Worm (Caenorhabditis elegans) whole organism, late embryonic: Measurements from ENCODE around the gene pir-1.

Source experiments
- C38D4.7 ChIP-seq: fragments of 200-800 bp; sonication (Bioruptor generic); optimal IDR thresholded peaks from 2 replicates; lab custom pipeline; 2018; ENCODE audit warnings: mild to moderate bottlenecking, missing genetic modification characterization, moderate library complexity, missing compliant biosample characterization
- K09A11.1 ChIP-seq: sonication (generic microtip); optimal IDR thresholded peaks from 2 replicates; lab custom pipeline; 2017; ENCODE audit warnings: antibody characterized with exemption, mild to moderate bottlenecking, missing genetic modification characterization, missing compliant biosample characterization; ENCODE audit not compliant: insufficient read depth
- T23F11.4 ChIP-seq: fragments of 200-800 bp; sonication (Bioruptor generic); optimal IDR thresholded peaks from 2 replicates; lab custom pipeline; 2018; ENCODE audit warnings: mild to moderate bottlenecking, missing genetic modification characterization, missing compliant biosample characterization
- ahr-1 ChIP-seq: sonication (generic microtip); optimal IDR thresholded peaks from 2 replicates; lab custom pipeline; 2016; ENCODE audit warnings: missing genetic modification characterization, missing compliant biosample characterization
- ama-1 ChIP-seq: fragments of 150-350 bp; optimal IDR thresholded peaks from 2 replicates; lab custom pipeline; 2014
- ceh-14 ChIP-seq: sonication (generic microtip); optimal IDR thresholded peaks from 2 replicates; lab custom pipeline; 2016; ENCODE audit warnings: missing genotype, missing genetic modification characterization, missing compliant biosample characterization
- ceh-18 ChIP-seq: sonication (generic microtip); optimal IDR thresholded peaks from 2 replicates; lab custom pipeline; 2016; ENCODE audit warnings: missing genetic modification characterization, missing compliant biosample characterization
- ceh-31 ChIP-seq: sonication (generic microtip); optimal IDR thresholded peaks from 2 replicates; lab custom pipeline; 2016; ENCODE audit warnings: missing genetic modification characterization, missing compliant biosample characterization
- ceh-34 ChIP-seq: sonication (generic microtip); optimal IDR thresholded peaks from 2 replicates; lab custom pipeline; 2016; ENCODE audit warnings: mild to moderate bottlenecking, missing genetic modification characterization, missing compliant biosample characterization
- ceh-45 ChIP-seq: fragments of 200-800 bp; sonication (Bioruptor generic); IDR thresholded peaks from 2 replicates; pipeline ENCODE4 v1.3.6; 2022; ENCODE audit warnings: missing genetic modification reagents, missing genetic modification characterization, missing compliant biosample characterization
- ceh-9 ChIP-seq: sonication (generic microtip); optimal IDR thresholded peaks from 2 replicates; lab custom pipeline; 2016; ENCODE audit warnings: mild to moderate bottlenecking, missing genetic modification characterization, inconsistent platforms, missing compliant biosample characterization
- che-1 ChIP-seq: sonication (generic microtip); optimal IDR thresholded peaks from 2 replicates; lab custom pipeline; 2016; ENCODE audit warnings: mild to moderate bottlenecking, missing genetic modification characterization, missing compliant biosample characterization
- dmd-4 ChIP-seq: sonication (generic microtip); optimal IDR thresholded peaks from 2 replicates; lab custom pipeline; 2016; ENCODE audit warnings: borderline replicate concordance, missing genetic modification characterization, missing compliant biosample characterization
- elt-2 ChIP-seq: sonication (generic microtip); optimal IDR thresholded peaks from 2 replicates; lab custom pipeline; 2016; ENCODE audit warnings: missing genetic modification reagents, missing genetic modification characterization, missing compliant biosample characterization
- ets-4 ChIP-seq: sonication (generic microtip); optimal IDR thresholded peaks from 2 replicates; lab custom pipeline; 2016; ENCODE audit warnings: missing genetic modification characterization, missing compliant biosample characterization
- eyg-1 ChIP-seq: sonication (generic microtip); optimal IDR thresholded peaks from 2 replicates; lab custom pipeline; 2016; ENCODE audit warnings: missing genotype, missing genetic modification characterization, missing compliant biosample characterization
- hlh-13 ChIP-seq: fragments of 200-800 bp; sonication (Bioruptor generic); optimal IDR thresholded peaks from 2 replicates; lab custom pipeline; 2018; ENCODE audit warnings: mild to moderate bottlenecking, missing genetic modification characterization, missing compliant biosample characterization
- hlh-15 ChIP-seq: sonication (generic microtip); optimal IDR thresholded peaks from 2 replicates; lab custom pipeline; 2016; ENCODE audit warnings: missing genetic modification characterization, missing compliant biosample characterization
- hlh-8 ChIP-seq: sonication (generic microtip); optimal IDR thresholded peaks from 2 replicates; lab custom pipeline; 2016; ENCODE audit warnings: missing genotype, missing genetic modification characterization, missing compliant biosample characterization
- lin-11 ChIP-seq: fragments of 200-800 bp; sonication (Bioruptor generic); optimal IDR thresholded peaks from 2 replicates; lab custom pipeline; 2018; ENCODE audit warnings: mild to moderate bottlenecking, missing genetic modification characterization, missing compliant biosample characterization
- nhr-232 ChIP-seq: sonication (generic microtip); optimal IDR thresholded peaks from 2 replicates; lab custom pipeline; 2016; ENCODE audit warnings: missing genetic modification characterization, missing compliant biosample characterization
- npax-4 ChIP-seq: sonication (generic microtip); optimal IDR thresholded peaks from 2 replicates; lab custom pipeline; 2016; ENCODE audit warnings: missing genetic modification characterization, missing compliant biosample characterization
- pag-3 ChIP-seq: sonication (generic microtip); optimal IDR thresholded peaks from 2 replicates; lab custom pipeline; 2016; ENCODE audit warnings: missing compliant biosample characterization, missing genetic modification characterization, borderline replicate concordance
- pax-1 ChIP-seq: fragments of 150-350 bp; optimal IDR thresholded peaks from 2 replicates; lab custom pipeline; 2014; ENCODE audit warnings: missing biosample characterization, missing genetic modification characterization
- pha-2 ChIP-seq: sonication (generic microtip); optimal IDR thresholded peaks from 2 replicates; lab custom pipeline; 2017; ENCODE audit warnings: mild to moderate bottlenecking, missing genetic modification characterization, missing compliant biosample characterization
- pha-4 ChIP-seq: fragments of 150-350 bp; optimal IDR thresholded peaks from 2 replicates; lab custom pipeline; 2018; ENCODE audit warnings: missing biosample characterization, missing genetic modification reagents, missing genetic modification characterization
- pqm-1 ChIP-seq: sonication (generic microtip); optimal IDR thresholded peaks from 2 replicates; lab custom pipeline; 2016; ENCODE audit warnings: missing genetic modification characterization, missing compliant biosample characterization
- rnt-1 ChIP-seq: sonication (generic microtip); optimal IDR thresholded peaks from 2 replicates; lab custom pipeline; 2016; ENCODE audit warnings: missing genetic modification characterization, missing compliant biosample characterization
- sdc-2 ChIP-seq: sonication (generic microtip); optimal IDR thresholded peaks from 2 replicates; lab custom pipeline; 2016; ENCODE audit warnings: missing genotype, missing genetic modification characterization, missing compliant biosample characterization
- sox-2 ChIP-seq: fragments of 200-800 bp; sonication (Bioruptor generic); IDR thresholded peaks from 2 replicates; pipeline ENCODE4 v1.3.6; 2022; ENCODE audit warnings: missing genetic modification reagents, missing genetic modification characterization, missing compliant biosample characterization
- syd-9 ChIP-seq: sonication (generic microtip); optimal IDR thresholded peaks from 2 replicates; lab custom pipeline; 2016; ENCODE audit warnings: mild to moderate bottlenecking, missing genetic modification characterization, moderate library complexity, missing compliant biosample characterization
- tbx-2 ChIP-seq: sonication (generic microtip); optimal IDR thresholded peaks from 2 replicates; lab custom pipeline; 2016; ENCODE audit warnings: missing genetic modification characterization, missing compliant biosample characterization
- ttx-3 ChIP-seq: sonication (generic microtip); optimal IDR thresholded peaks from 2 replicates; lab custom pipeline; 2016; ENCODE audit warnings: missing genetic modification reagents, missing genetic modification characterization, missing compliant biosample characterization
- unc-3 ChIP-seq, 2 experiments: fragments of 200-800 bp in 1 of 2; sonication (Bioruptor generic) in 1 of 2; sonication (generic microtip) in 1 of 2; conservative IDR thresholded peaks in 1 of 2; optimal IDR thresholded peaks in 1 of 2; 2 replicates each; pipeline versions ENCODE4 v1.3.6 to Lab custom; 2016 to 2022; ENCODE audit warnings: missing compliant biosample characterization in 2 of 2, missing genetic modification characterization in 2 of 2, missing genetic modification reagents in 1 of 2
- unc-42 ChIP-seq: sonication (generic microtip); optimal IDR thresholded peaks from 2 replicates; lab custom pipeline; 2016; ENCODE audit warnings: missing genotype, missing genetic modification characterization, missing compliant biosample characterization
- zip-5 ChIP-seq: sonication (generic microtip); optimal IDR thresholded peaks from 2 replicates; lab custom pipeline; 2016; ENCODE audit warnings: missing genetic modification characterization, missing compliant biosample characterization
- ztf-16 ChIP-seq: sonication (generic microtip); optimal IDR thresholded peaks from 2 replicates; lab custom pipeline; 2017; ENCODE audit warnings: missing genetic modification characterization, missing compliant biosample characterization

The pir-1 gene

ce11 chrII:9177080-9177479 is at the start of gene pir-1, which contains the start of gene sec-5:
Gene pir-1, plus strand, starts transcription at chrII:9177300.
Gene sec-5, minus strand, starts transcription at chrII:9177152.
- no peak for TF ChIP-seq tbx-2 (tag; lab: Kevin White, UChicago)
- no peak for TF ChIP-seq ttx-3 (tag; lab: Kevin White, UChicago)
- peak; percentile 38 for TF ChIP-seq unc-42 (tag; lab: Kevin White, UChicago)
- TF ChIP-seq sox-2 (GFP tag; lab: Robert Waterston, UW): no peak
- no peak for TF ChIP-seq C38D4.7 (GFP tag; lab: Kevin White, UChicago)

- TF ChIP-seq pqm-1 (tag; lab: Kevin White, UChicago): no peak
- TF ChIP-seq dmd-4 (tag; lab: Kevin White, UChicago): no peak
- TF ChIP-seq ttx-3 (tag; lab: Kevin White, UChicago): no peak
- no peak for TF ChIP-seq K09A11.1 (tag; lab: Kevin White, UChicago)
- no peak for TF ChIP-seq hlh-15 (tag; lab: Kevin White, UChicago)
- no peak for TF ChIP-seq che-1 (tag; lab: Kevin White, UChicago)
- no peak for TF ChIP-seq rnt-1
- no peak for TF ChIP-seq hlh-13 (GFP tag; lab: Kevin White, UChicago)
- TF ChIP-seq syd-9 (tag; lab: Kevin White, UChicago): no peak
- no peak for TF ChIP-seq eyg-1 (tag; lab: Kevin White, UChicago)
- TF ChIP-seq ets-4: no peak
- TF ChIP-seq ceh-31 (tag; lab: Kevin White, UChicago): no peak
- no peak for TF ChIP-seq hlh-8 (tag; lab: Kevin White, UChicago)
- TF ChIP-seq nhr-232 (tag; lab: Kevin White, UChicago): no peak
- TF ChIP-seq lin-11 (tag; lab: Kevin White, UChicago): no peak
- TF ChIP-seq ceh-9: no peak
- TF ChIP-seq ama-1 (lab: Kevin White, UChicago): no peak
- TF ChIP-seq ztf-16 (tag; lab: Kevin White, UChicago): no peak
These were observed 49.7 kb upstream of the pir-1 start for ce11 chrII:9127379-9127778.

ce11 chrII:9128132-9128531 is 49.0 kb upstream of the pir-1 start:
- TF ChIP-seq npax-4 (no peak), ahr-1 (no peak), ceh-45 (GFP tag; lab: Robert Waterston, UW) (no peak), ceh-34 (no peak), unc-3 (GFP tag; conservative IDR thresholded peaks at IDR 0.05; lab: Robert Waterston, UW) (no peak), unc-3 (tag; optimal IDR thresholded peaks at IDR 0.05; lab: Kevin White, UChicago) (no peak), elt-2 (tag; lab: Kevin White, UChicago) (peak; percentile 75), unc-42 (tag; lab: Kevin White, UChicago) (no peak)

ce11 chrII:9130339-9130738 is 46.8 kb upstream of the pir-1 start:
- TF ChIP-seq pax-1 (tag; lab: Kevin White, UChicago): no peak
- TF ChIP-seq pha-2: no peak
- TF ChIP-seq hlh-13 (GFP tag; lab: Kevin White, UChicago): no peak
- no peak for TF ChIP-seq ama-1 (lab: Kevin White, UChicago)
- no peak for TF ChIP-seq unc-42 (tag; lab: Kevin White, UChicago)
- TF ChIP-seq ttx-3 (tag; lab: Kevin White, UChicago): no peak
- no peak for TF ChIP-seq ceh-14
- no peak for TF ChIP-seq rnt-1

ce11 chrII:9131363-9131762 is 45.7 kb upstream of the pir-1 start, which contains the start of gene C16D2.1:
Gene C16D2.1, plus strand, starts transcription at chrII:9131663.
- TF ChIP-seq T23F11.4 (GFP tag; lab: Kevin White, UChicago) (no peak), dmd-4 (tag; lab: Kevin White, UChicago) (no peak), ceh-18 (tag; lab: Kevin White, UChicago) (no peak), pag-3 (tag; lab: Kevin White, UChicago) (no peak), pha-4 (tag; lab: Kevin White, UChicago) (no peak), C38D4.7 (GFP tag; lab: Kevin White, UChicago) (no peak), sdc-2 (tag; lab: Kevin White, UChicago) (no peak), zip-5 (no peak), rnt-1 (no peak), sox-2 (GFP tag; lab: Robert Waterston, UW) (no peak)
